Fruit fly (Drosophila melanogaster): ENCODE data around the gene CG46270.

Gene CG46270

dm6 chr3R:10388128-10389026, 39.8 kb downstream of the CG46270 start, which contains the start of gene cwo:
Gene cwo, plus strand, starts transcription at chr3R:10388258.
- peak; percentile 5 for TF ChIP-seq CG17801 (GFP tag; optimal IDR thresholded peaks at IDR 0.05; ENCODE audit: partially characterized antibody)

DNA sequence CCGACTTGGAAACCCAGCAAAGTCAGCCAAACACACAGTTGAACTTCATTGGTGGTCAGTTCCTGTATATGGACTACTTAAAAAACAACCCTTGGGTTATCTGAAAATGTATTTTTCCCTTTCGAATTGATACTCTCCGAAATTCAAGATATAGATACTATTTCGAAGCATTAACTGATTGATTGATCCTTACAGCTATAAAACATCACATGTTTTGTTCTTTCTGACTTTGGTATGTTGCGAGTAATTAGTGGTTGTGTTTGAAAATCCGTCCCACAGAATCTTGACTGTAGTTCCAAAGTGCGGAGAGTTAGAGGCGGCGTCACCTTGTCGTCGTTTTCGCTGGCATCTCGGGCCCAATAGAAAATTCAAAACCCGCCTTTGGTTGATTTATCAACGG, 48.2 kb downstream of the CG46270 start:
- no peak for TF ChIP-seq CG17801 (GFP tag; optimal IDR thresholded peaks at IDR 0.05; ENCODE audit: partially characterized antibody)

DNA sequence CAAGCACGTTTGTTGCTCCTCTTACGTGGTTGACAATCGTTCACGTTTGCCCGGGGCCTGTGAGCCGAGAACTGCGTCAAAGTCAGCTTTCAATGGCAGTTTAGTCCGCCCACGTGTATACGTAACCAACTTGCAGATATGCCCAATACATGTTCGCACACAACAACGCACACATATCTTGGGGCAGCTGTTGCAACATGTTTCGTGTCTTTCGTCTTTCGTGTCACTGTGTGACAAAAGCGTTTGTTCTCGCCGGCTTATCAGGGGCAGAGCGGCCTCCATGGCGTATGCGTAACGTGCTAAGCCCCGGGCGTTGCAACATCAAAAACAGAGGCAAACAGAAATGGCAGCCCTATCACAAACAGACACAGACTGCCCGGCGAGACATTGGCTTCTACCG, 48.8 kb downstream of the CG46270 start:
- no peak for TF ChIP-seq CG17801 (GFP tag; optimal IDR thresholded peaks at IDR 0.05; ENCODE audit: partially characterized antibody)

DNA sequence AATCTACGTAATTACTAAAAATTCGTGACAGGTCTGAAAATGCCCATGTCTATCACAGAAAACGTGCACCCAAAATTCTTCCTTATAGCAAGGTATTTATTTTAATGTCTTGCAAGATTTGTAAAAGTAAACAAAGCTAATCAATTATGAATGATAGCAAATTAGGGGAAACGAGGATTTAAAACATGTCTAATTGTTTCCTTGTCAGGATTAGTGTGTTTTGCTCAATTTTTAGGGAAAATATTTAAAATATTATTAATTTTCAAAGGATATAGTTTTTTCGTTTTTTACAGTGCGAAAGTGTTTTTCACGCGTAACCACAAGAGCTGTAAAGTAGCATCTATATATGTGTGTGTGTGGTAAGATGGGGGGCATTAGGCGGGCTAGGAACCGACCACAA, 49.2 kb downstream of the CG46270 start:
- no peak for TF ChIP-seq CG17801 (GFP tag; optimal IDR thresholded peaks at IDR 0.05; ENCODE audit: partially characterized antibody)

All from ovary, adult (tissue).